Worm (Caenorhabditis elegans): ENCODE measurements around the gene ceh-18.

- TF ChIP-seq ceh-82 (tag; optimal IDR thresholded peaks at IDR 0.05): no peak
- TF ChIP-seq R02D3.7 (tag; optimal IDR thresholded peaks at IDR 0.05): no peak
- no peak for TF ChIP-seq nhr-23 (tag; optimal IDR thresholded peaks at IDR 0.05)
- TF ChIP-seq zag-1 (tag; optimal IDR thresholded peaks at IDR 0.05): no peak
- TF ChIP-seq unc-62 (GFP tag; optimal IDR thresholded peaks at IDR 0.05): no peak
- no peak for TF ChIP-seq mdl-1 (tag; optimal IDR thresholded peaks at IDR 0.05)
- no peak for TF ChIP-seq lin-15B (tag; optimal IDR thresholded peaks at IDR 0.05)
- TF ChIP-seq fos-1 (tag; optimal IDR thresholded peaks at IDR 0.05): no peak
- TF ChIP-seq skn-1 (tag; optimal IDR thresholded peaks at IDR 0.05): no peak
- no peak for TF ChIP-seq egl-27 (tag; optimal IDR thresholded peaks at IDR 0.05)
- TF ChIP-seq ztf-11 (tag; optimal IDR thresholded peaks at IDR 0.05): no peak
Observed at ce11 chrX:3797882-3798281, 59.7 kb downstream of the ceh-18 start, which contains the start of gene abu-10.

Measured in whole organism, L3 larva.